Worm (Caenorhabditis elegans) whole organism, mixed stage, embryonic: Measurements from ENCODE around the gene arx-2.

ENCODE experiments used
- ceh-43 ChIP-seq: fragments of 200-800 bp; sonication (Bioruptor generic); optimal IDR thresholded peaks from 2 replicates; lab custom pipeline; 2018; ENCODE audit warnings: mild to moderate bottlenecking, missing genetic modification characterization, moderate library complexity, missing compliant biosample characterization
- ces-1 ChIP-seq: fragments of 150-350 bp; optimal IDR thresholded peaks from 2 replicates; lab custom pipeline; 2014; ENCODE audit warnings: missing biosample characterization, missing genetic modification reagents, missing genetic modification characterization
- elt-3 ChIP-seq: fragments of 150-350 bp; optimal IDR thresholded peaks from 2 replicates; lab custom pipeline; 2014; ENCODE audit warnings: missing biosample characterization, missing genetic modification characterization
- ham-2 ChIP-seq: fragments of 200-800 bp; sonication (Bioruptor generic); optimal IDR thresholded peaks from 2 replicates; lab custom pipeline; 2018; ENCODE audit warnings: mild to moderate bottlenecking, missing genetic modification characterization, missing compliant biosample characterization
- lsy-2 ChIP-seq: fragments of 150-350 bp; optimal IDR thresholded peaks from 2 replicates; lab custom pipeline; 2014; ENCODE audit warnings: missing biosample characterization, missing genetic modification characterization
- mep-1 ChIP-seq: fragments of 150-350 bp; optimal IDR thresholded peaks from 2 replicates; lab custom pipeline; 2017; ENCODE audit warnings: missing biosample characterization, missing genetic modification reagents, missing genetic modification characterization, inconsistent platforms
- nhr-237 ChIP-seq: fragments of 150-350 bp; optimal IDR thresholded peaks from 2 replicates; lab custom pipeline; 2014; ENCODE audit warnings: missing biosample characterization, missing genetic modification characterization
- nhr-28 ChIP-seq: fragments of 150-350 bp; optimal IDR thresholded peaks from 2 replicates; lab custom pipeline; 2014; ENCODE audit warnings: missing biosample characterization, missing genetic modification characterization
- pha-4 ChIP-seq: fragments of 150-350 bp; optimal IDR thresholded peaks from 2 replicates; lab custom pipeline; 2018; ENCODE audit warnings: missing biosample characterization, missing genetic modification reagents, missing genetic modification characterization
- snpc-4 ChIP-seq: fragments of 150-350 bp; optimal IDR thresholded peaks from 2 replicates; lab custom pipeline; 2014; ENCODE audit warnings: missing biosample characterization, missing genetic modification characterization
- sptf-1 ChIP-seq: sonication (generic microtip); optimal IDR thresholded peaks from 2 replicates; lab custom pipeline; 2017; ENCODE audit warnings: mild to moderate bottlenecking, missing genetic modification characterization, moderate library complexity, missing compliant biosample characterization
- unc-39 ChIP-seq: fragments of 150-350 bp; optimal IDR thresholded peaks from 2 replicates; lab custom pipeline; 2014; ENCODE audit warnings: missing biosample characterization, missing genetic modification characterization
- unc-62 ChIP-seq: fragments of 150-350 bp; optimal IDR thresholded peaks from 2 replicates; lab custom pipeline; 2014; ENCODE audit warnings: missing biosample characterization, missing genetic modification reagents, missing genetic modification characterization
- zip-8 ChIP-seq: fragments of 150-350 bp; optimal IDR thresholded peaks from 2 replicates; lab custom pipeline; 2014; ENCODE audit warnings: missing biosample characterization, missing genetic modification characterization

DNA sequence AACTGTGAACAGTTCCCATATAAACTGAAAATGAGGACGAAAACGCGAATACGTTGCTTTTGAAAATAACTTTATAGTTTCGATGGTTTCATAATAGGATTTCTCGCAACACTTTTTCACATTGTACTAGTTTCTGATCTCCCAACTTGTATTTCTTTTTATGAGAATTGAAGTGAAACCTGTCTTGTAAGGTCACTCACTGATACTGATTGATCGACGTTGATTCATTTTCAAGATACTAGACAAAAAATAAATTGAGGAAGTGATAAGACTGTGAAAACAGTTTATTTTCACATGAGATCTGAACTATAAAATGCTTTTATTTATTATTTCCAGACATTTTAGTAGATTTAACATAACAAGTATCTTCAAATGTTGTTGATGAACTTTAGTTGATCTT, 49.3 kb upstream of the arx-2 start:
- no peak for TF ChIP-seq elt-3 (tag; lab: Kevin White, UChicago)
- TF ChIP-seq mep-1, result no peak
- no peak for TF ChIP-seq nhr-237 (tag; lab: Kevin White, UChicago)
- TF ChIP-seq ceh-43 (GFP tag; lab: Kevin White, UChicago), result no peak
- TF ChIP-seq snpc-4, result no peak
- TF ChIP-seq unc-62 (GFP tag; lab: Kevin White, UChicago), result no peak
- no peak for TF ChIP-seq ces-1
- TF ChIP-seq nhr-28 (tag; lab: Kevin White, UChicago), result no peak
- TF ChIP-seq zip-8 (tag; lab: Kevin White, UChicago), result no peak
- no peak for TF ChIP-seq sptf-1 (tag; lab: Kevin White, UChicago)
- TF ChIP-seq pha-4 (tag; lab: Kevin White, UChicago), result no peak
- no peak for TF ChIP-seq lsy-2 (tag; lab: Kevin White, UChicago)
- TF ChIP-seq unc-39 (tag; lab: Kevin White, UChicago), result no peak
- no peak for TF ChIP-seq ham-2 (GFP tag; lab: Kevin White, UChicago)
